Worm (Caenorhabditis elegans) whole organism, young adult: ENCODE measurements around the gene adt-2.

ENCODE experiments used
- Y95B8A.8 ChIP-seq: fragments of 200-800 bp; sonication (Bioruptor generic); IDR thresholded peaks from 2 replicates; pipeline ENCODE4 v1.3.6; 2022; ENCODE audit warnings: missing genetic modification reagents, missing genetic modification characterization, missing compliant biosample characterization
- ceh-58 ChIP-seq: fragments of 200-800 bp; sonication (Bioruptor generic); IDR thresholded peaks from 2 replicates; pipeline ENCODE4 v1.3.6; 2022; ENCODE audit warnings: missing genetic modification characterization, missing compliant biosample characterization
- ekl-4 ChIP-seq: fragments of 200-800 bp; sonication (Bioruptor generic); IDR thresholded peaks from 2 replicates; pipeline ENCODE4 v1.3.6; 2022; ENCODE audit warnings: missing genetic modification reagents, missing genetic modification characterization, missing compliant biosample characterization
- hmg-1.2 ChIP-seq: fragments of 200-800 bp; sonication (Bioruptor generic); IDR thresholded peaks from 2 replicates; pipeline ENCODE4 v1.3.6; 2022; ENCODE audit warnings: missing genetic modification reagents, missing genetic modification characterization, missing compliant biosample characterization
- lag-1 ChIP-seq: fragments of 200-800 bp; sonication (Bioruptor generic); IDR thresholded peaks from 2 replicates; pipeline ENCODE4 v1.3.6; 2022; ENCODE audit warnings: missing genetic modification reagents, missing genetic modification characterization, missing compliant biosample characterization
- nhr-27 ChIP-seq: fragments of 200-800 bp; sonication (Bioruptor generic); optimal IDR thresholded peaks from 2 replicates; lab custom pipeline; 2018; ENCODE audit warnings: mild to moderate bottlenecking, missing genetic modification characterization, moderate library complexity, missing compliant biosample characterization
- pha-4 ChIP-seq: fragments of 150-350 bp; sonication (generic microtip); optimal IDR thresholded peaks from 2 replicates; lab custom pipeline; 2014; ENCODE audit warnings: missing biosample characterization, missing genetic modification reagents, missing genetic modification characterization
- snpc-3.4 ChIP-seq: sonication (generic microtip); optimal IDR thresholded peaks from 2 replicates; lab custom pipeline; 2017; ENCODE audit warnings: missing genetic modification characterization, mild to moderate bottlenecking, missing compliant biosample characterization, antibody characterized with exemption, moderate library complexity, missing genotype, missing genetic modification reagents
- snpc-4 ChIP-seq, 5 experiments: fragments of 150-350 bp in 1 of 5; sonication (generic microtip) in 4 of 5; optimal IDR thresholded peaks; 2 replicates each; lab custom pipeline; 2014 to 2018; ENCODE audit warnings: missing genetic modification characterization in 5 of 5, missing biosample characterization in 3 of 5, antibody characterized with exemption in 2 of 5, mild to moderate bottlenecking in 2 of 5, missing compliant biosample characterization in 2 of 5, missing genotype in 2 of 5, moderate library complexity in 2 of 5, missing genetic modification reagents in 1 of 5
- tbp1 ChIP-seq: fragments of 200-800 bp; sonication (Bioruptor generic); optimal IDR thresholded peaks from 2 replicates; lab custom pipeline; 2018; ENCODE audit warnings: mild to moderate bottlenecking, missing genetic modification characterization, missing compliant biosample characterization
- unc-130 ChIP-seq: sonication (generic microtip); optimal IDR thresholded peaks from 2 replicates; lab custom pipeline; 2016; ENCODE audit warnings: missing genetic modification reagents, missing genetic modification characterization, missing compliant biosample characterization
- xnd-1 ChIP-seq: sonication (generic microtip); optimal IDR thresholded peaks from 2 replicates; lab custom pipeline; 2016; ENCODE audit warnings: missing genotype, missing genetic modification reagents, missing genetic modification characterization, missing compliant biosample characterization

DNA sequence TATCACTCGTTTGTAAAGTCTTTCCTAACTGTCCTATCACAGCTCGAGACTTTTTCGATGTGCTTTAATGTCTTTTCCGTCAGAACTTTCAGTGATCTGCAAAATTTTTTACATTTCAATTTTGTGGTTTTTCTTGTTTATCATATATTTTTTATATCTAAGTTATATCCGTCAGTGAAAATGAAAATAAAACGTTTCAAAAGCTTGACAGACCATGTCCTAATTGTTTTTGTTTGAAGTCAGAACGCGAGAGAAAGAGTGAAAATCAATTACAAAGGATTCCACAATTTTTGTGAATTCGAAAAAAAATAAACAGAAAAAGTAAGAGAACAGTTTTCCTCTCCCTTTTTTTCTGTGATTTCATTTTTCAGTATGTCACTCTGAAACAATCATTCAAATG is 37.9 kb upstream of the adt-2 start, which contains the start of gene F46C8.1:
- TF ChIP-seq snpc-4 (GFP tag; optimal IDR thresholded peaks at IDR 0.05; lab: Kevin White, UChicago) (no peak), snpc-4 (tag; optimal IDR thresholded peaks at IDR 0.05; lab: Kevin White, UChicago) (no peak), hmg-1.2 (GFP tag; lab: Robert Waterston, UW) (no peak), ceh-58 (GFP tag; lab: Robert Waterston, UW) (no peak), tbp1 (GFP tag; lab: Kevin White, UChicago) (no peak), pha-4 (tag; lab: Kevin White, UChicago) (no peak), unc-130 (GFP tag; lab: Kevin White, UChicago) (no peak), ekl-4 (no peak), nhr-27 (tag; lab: Kevin White, UChicago) (no peak), xnd-1 (tag; lab: Kevin White, UChicago) (no peak), snpc-3.4 (no peak), Y95B8A.8 (no peak), lag-1 (GFP tag; lab: Robert Waterston, UW) (no peak)
